Worm (Caenorhabditis elegans) whole organism, L4 larva: ENCODE data around the gene C07A12.18.

Source experiments
- F37D6.2 ChIP-seq: sonication (generic microtip); optimal IDR thresholded peaks from 2 replicates; lab custom pipeline; 2016; ENCODE audit warnings: mild to moderate bottlenecking, missing genetic modification characterization, missing compliant biosample characterization
- ZK546.5 ChIP-seq, 2 experiments: sonication (generic microtip); optimal IDR thresholded peaks; 2 replicates each; lab custom pipeline; 2017; ENCODE audit warnings: missing biosample characterization in 2 of 2, missing genetic modification characterization in 2 of 2
- aha-1 ChIP-seq: fragments of 150-350 bp; peaks from one replicate; lab custom pipeline; 2014; ENCODE audit warnings: missing biosample characterization, missing genetic modification characterization
- daf-16 ChIP-seq, 3 experiments: sonication (generic microtip); optimal IDR thresholded peaks; 2 replicates each; lab custom pipeline; 2016 to 2017; ENCODE audit warnings: missing genetic modification characterization in 3 of 3, missing genetic modification reagents in 3 of 3, mild to moderate bottlenecking in 2 of 3, missing compliant biosample characterization in 2 of 3, missing biosample characterization in 1 of 3, moderate library complexity in 1 of 3
- dmd-6 ChIP-seq: fragments of 200-800 bp; sonication (Bioruptor generic); IDR thresholded peaks from 2 replicates; pipeline ENCODE4 v1.3.6; 2022; ENCODE audit warnings: missing genetic modification reagents, missing genetic modification characterization, missing compliant biosample characterization
- dpl-1 ChIP-seq: fragments of 150-350 bp; optimal IDR thresholded peaks from 2 replicates; lab custom pipeline; 2014; ENCODE audit warnings: missing biosample characterization, missing genetic modification reagents, missing genetic modification characterization
- dve-1 ChIP-seq: sonication (generic microtip); optimal IDR thresholded peaks from 2 replicates; lab custom pipeline; 2017; ENCODE audit warnings: antibody characterized with exemption, mild to moderate bottlenecking, missing genetic modification characterization, missing compliant biosample characterization; ENCODE audit not compliant: insufficient read depth
- hif-1 ChIP-seq, 2 experiments: sonication (generic microtip); optimal IDR thresholded peaks; 2 replicates each; lab custom pipeline; 2016 to 2017; ENCODE audit warnings: missing compliant biosample characterization in 2 of 2, missing genetic modification characterization in 2 of 2, missing genetic modification reagents in 2 of 2, missing genotype in 2 of 2, mild to moderate bottlenecking in 1 of 2
- hlh-11 ChIP-seq: fragments of 200-800 bp; sonication (Bioruptor generic); optimal IDR thresholded peaks from 2 replicates; lab custom pipeline; 2018; ENCODE audit warnings: mild to moderate bottlenecking, missing genetic modification characterization, missing compliant biosample characterization
- hlh-30 ChIP-seq: sonication (generic microtip); optimal IDR thresholded peaks from 2 replicates; lab custom pipeline; 2017; ENCODE audit warnings: antibody characterized with exemption, mild to moderate bottlenecking, missing genetic modification characterization, missing compliant biosample characterization; ENCODE audit not compliant: insufficient read depth
- lin-1 ChIP-seq: fragments of 200-800 bp; sonication (Bioruptor generic); IDR thresholded peaks from 2 replicates; pipeline ENCODE4 v1.3.6; 2022; ENCODE audit warnings: missing genetic modification reagents, missing genetic modification characterization, missing compliant biosample characterization
- lin-38 ChIP-seq: fragments of 200-800 bp; sonication (Bioruptor generic); IDR thresholded peaks from 2 replicates; pipeline ENCODE4 v1.3.6; 2022; ENCODE audit warnings: missing genetic modification reagents, missing genetic modification characterization, missing compliant biosample characterization
- mdl-1 ChIP-seq, 2 experiments: fragments of 150-350 bp in 1 of 2; sonication (generic microtip) in 1 of 2; optimal IDR thresholded peaks; 2 replicates each; lab custom pipeline; 2014 to 2017; ENCODE audit warnings: missing biosample characterization in 2 of 2, missing genetic modification characterization in 2 of 2
- mep-1 ChIP-seq: fragments of 150-350 bp; sonication (generic microtip); optimal IDR thresholded peaks from 3 replicates; lab custom pipeline; 2014; ENCODE audit warnings: missing biosample characterization, missing genetic modification characterization
- mes-2 ChIP-seq: sonication (generic microtip); optimal IDR thresholded peaks from 2 replicates; lab custom pipeline; 2016; ENCODE audit warnings: missing genotype, mild to moderate bottlenecking, missing genetic modification characterization, missing compliant biosample characterization; ENCODE audit not compliant: poor library complexity, severe bottlenecking
- mxl-3 ChIP-seq: fragments of 200-800 bp; sonication (Bioruptor generic); optimal IDR thresholded peaks from 2 replicates; lab custom pipeline; 2018; ENCODE audit warnings: mild to moderate bottlenecking, missing genetic modification characterization, missing compliant biosample characterization
- nhr-11 ChIP-seq: fragments of 150-350 bp; optimal IDR thresholded peaks from 2 replicates; lab custom pipeline; 2014; ENCODE audit warnings: missing biosample characterization, missing genetic modification characterization
- nhr-28 ChIP-seq: fragments of 150-350 bp; optimal IDR thresholded peaks from 2 replicates; lab custom pipeline; 2014; ENCODE audit warnings: missing biosample characterization, missing genetic modification characterization
- nhr-42 ChIP-seq: fragments of 200-800 bp; sonication (Bioruptor generic); IDR thresholded peaks from 2 replicates; pipeline ENCODE4 v1.3.6; 2022; ENCODE audit warnings: missing genetic modification characterization, missing compliant biosample characterization
- nhr-48 ChIP-seq: sonication (generic microtip); optimal IDR thresholded peaks from 2 replicates; lab custom pipeline; 2016; ENCODE audit warnings: mild to moderate bottlenecking, missing genetic modification characterization, missing compliant biosample characterization
- nhr-77 ChIP-seq: fragments of 150-350 bp; optimal IDR thresholded peaks from 2 replicates; lab custom pipeline; 2014; ENCODE audit warnings: missing biosample characterization, missing genetic modification characterization
- php-3 ChIP-seq: fragments of 200-800 bp; sonication (Bioruptor generic); IDR thresholded peaks from 2 replicates; pipeline ENCODE4 v1.3.6; 2022; ENCODE audit warnings: missing genetic modification reagents, missing genetic modification characterization, missing compliant biosample characterization
- pqm-1 ChIP-seq: sonication (generic microtip); optimal IDR thresholded peaks from 2 replicates; lab custom pipeline; 2017; ENCODE audit warnings: missing biosample characterization, missing genetic modification characterization
- sdz-12 ChIP-seq: fragments of 200-800 bp; sonication (Bioruptor generic); optimal IDR thresholded peaks from 2 replicates; lab custom pipeline; 2018; ENCODE audit warnings: mild to moderate bottlenecking, missing genetic modification characterization, missing compliant biosample characterization
- spr-1 ChIP-seq: sonication (generic microtip); optimal IDR thresholded peaks from 2 replicates; lab custom pipeline; 2016; ENCODE audit warnings: mild to moderate bottlenecking, missing genetic modification characterization, missing compliant biosample characterization
- spr-3 ChIP-seq: fragments of 200-800 bp; sonication (Bioruptor generic); optimal IDR thresholded peaks from 2 replicates; lab custom pipeline; 2018; ENCODE audit warnings: mild to moderate bottlenecking, missing genetic modification characterization, missing compliant biosample characterization
- tra-1 ChIP-seq: fragments of 200-800 bp; sonication (Bioruptor generic); IDR thresholded peaks from 2 replicates; pipeline ENCODE4 v1.3.6; 2022; ENCODE audit warnings: missing genetic modification reagents, missing genetic modification characterization, missing compliant biosample characterization
- unc-39 ChIP-seq: sonication (generic microtip); optimal IDR thresholded peaks from 2 replicates; lab custom pipeline; 2017; ENCODE audit warnings: missing biosample characterization, missing genetic modification characterization
- unc-62 ChIP-seq, 3 experiments: fragments of 150-350 bp in 1 of 3; sonication (generic microtip); optimal IDR thresholded peaks in 2 of 3; peaks in 1 of 3; 1 replicate in 1 of 3; 2 replicates in 2 of 3; lab custom pipeline; 2014 to 2017; ENCODE audit warnings: missing biosample characterization in 3 of 3, missing genetic modification characterization in 3 of 3, missing genetic modification reagents in 3 of 3, missing genotype in 1 of 3
- zfp-3 ChIP-seq: fragments of 200-800 bp; sonication (Bioruptor generic); conservative IDR thresholded peaks from 2 replicates; pipeline ENCODE4 v1.3.6; 2022; ENCODE audit warnings: missing genetic modification reagents, missing genetic modification characterization, missing compliant biosample characterization

Gene C07A12.18

DNA sequence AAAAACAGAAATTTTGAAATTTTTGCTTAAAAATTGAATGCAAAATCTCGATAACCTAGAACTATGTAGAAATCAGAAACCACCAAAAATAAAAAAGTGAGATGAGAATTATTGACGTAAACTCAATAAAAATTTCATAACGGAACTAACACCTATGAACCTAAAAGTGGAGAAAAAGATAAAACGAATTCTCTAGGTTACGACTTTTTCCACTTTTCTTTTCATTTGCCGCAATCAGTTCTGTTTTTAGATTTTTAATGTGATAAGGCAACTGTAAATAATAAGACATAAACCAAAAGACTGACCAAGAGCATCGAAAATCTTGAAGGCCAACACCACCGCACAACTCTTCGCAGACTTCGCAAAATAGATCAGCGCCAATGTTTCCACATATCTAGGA, 47.7 kb downstream of the C07A12.18 start:
- TF ChIP-seq nhr-28 (peak; percentile 28), daf-16 (GFP tag; optimal IDR thresholded peaks at IDR 0.05; lab: Kevin White, UChicago) (no peak), daf-16 (tag; optimal IDR thresholded peaks at IDR 0.05; lab: Kevin White, UChicago) (peak; percentile 58), php-3 (GFP tag; lab: Robert Waterston, UW) (peak; percentile 79), dve-1 (peak; percentile 0), pqm-1 (tag; lab: Kevin White, UChicago) (peak; percentile 72), nhr-11 (tag; lab: Kevin White, UChicago) (no peak)
- TF ChIP-seq, all 104 proteins: peak for 5

DNA sequence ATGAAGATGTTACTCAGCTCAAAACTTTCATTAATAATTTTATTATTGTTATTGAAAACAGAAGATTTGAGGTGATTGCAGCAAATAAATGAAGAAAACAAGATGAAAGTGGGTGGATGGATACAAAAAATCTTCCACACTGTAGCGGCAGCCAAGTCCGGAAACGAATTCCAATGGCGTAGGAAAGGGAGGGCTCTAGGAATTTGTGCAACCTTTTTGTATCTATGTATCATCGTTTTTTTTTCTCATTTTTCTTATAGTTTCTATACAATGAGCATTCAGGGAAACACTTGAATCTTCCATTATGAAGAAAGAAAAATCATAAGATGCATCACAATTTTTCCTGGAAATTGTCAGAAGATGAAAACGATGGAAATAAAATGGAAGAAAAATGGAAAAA, 49.2 kb downstream of the C07A12.18 start:
- TF ChIP-seq aha-1 (peak; percentile 92), lin-38 (no peak)

DNA sequence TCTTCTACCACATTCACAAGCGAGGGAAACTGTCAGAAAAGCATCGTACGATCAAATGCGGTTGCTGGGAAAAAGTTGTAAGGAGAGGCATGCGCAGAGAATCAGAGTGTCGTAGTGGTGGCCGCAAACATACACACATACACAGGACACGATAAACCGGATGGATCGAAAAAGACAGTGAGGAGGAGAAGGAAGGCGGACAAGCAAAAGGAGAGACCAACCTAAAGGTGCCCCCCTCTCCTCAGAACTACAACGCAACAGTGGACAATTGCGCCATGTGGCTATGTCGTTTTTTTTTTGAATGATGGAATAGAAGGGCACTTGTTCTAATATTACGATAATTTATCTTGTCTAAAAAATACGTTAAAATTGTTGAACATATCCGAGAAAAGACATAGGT, 51.2 kb downstream of the C07A12.18 start:
- TF ChIP-seq nhr-48 (tag; lab: Kevin White, UChicago), result no peak
- no peak for TF ChIP-seq tra-1 (GFP tag; lab: Robert Waterston, UW)
- no peak for TF ChIP-seq lin-38
- TF ChIP-seq aha-1, result peak; percentile 63
- TF ChIP-seq unc-62 (GFP tag; optimal IDR thresholded peaks at IDR 0.05 in 1 of 2; lab: Kevin White, UChicago), result peak in 1 of 2 experiments; percentile 67
- TF ChIP-seq unc-62 (tag; optimal IDR thresholded peaks at IDR 0.05; lab: Kevin White, UChicago), result no peak
- no peak for TF ChIP-seq unc-39 (tag; lab: Kevin White, UChicago)
- no peak for TF ChIP-seq dpl-1 (GFP tag; lab: Kevin White, UChicago)
- no peak for TF ChIP-seq spr-3 (GFP tag; lab: Kevin White, UChicago)
- no peak for TF ChIP-seq zfp-3
- no peak for TF ChIP-seq F37D6.2 (tag; lab: Kevin White, UChicago)
- TF ChIP-seq mxl-3 (GFP tag; lab: Kevin White, UChicago), result peak; percentile 7

DNA sequence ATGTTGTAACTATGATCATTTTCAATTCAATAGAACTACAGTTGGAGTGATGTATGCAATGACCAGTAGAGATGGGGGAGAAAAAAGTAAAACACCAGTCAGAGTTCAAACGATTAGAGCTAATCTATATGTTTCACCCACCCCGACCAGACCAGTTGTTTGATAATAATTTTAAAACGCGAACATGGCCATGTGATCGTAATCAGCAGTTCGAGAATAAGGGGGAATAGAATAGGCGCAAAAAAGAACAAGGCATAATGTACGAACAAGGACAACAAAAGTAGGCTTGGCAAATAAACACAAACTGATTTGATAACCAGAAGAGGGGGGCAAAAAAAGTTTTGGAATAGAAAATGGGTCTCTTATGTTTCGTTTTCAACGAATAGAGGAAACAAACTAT, 51.6 kb downstream of the C07A12.18 start:
- TF ChIP-seq spr-1 (tag; lab: Kevin White, UChicago), result no peak
- no peak for TF ChIP-seq ZK546.5 (tag; optimal IDR thresholded peaks at IDR 0.05; lab: Kevin White, UChicago)
- TF ChIP-seq daf-16 (GFP tag; optimal IDR thresholded peaks at IDR 0.05; lab: Kevin White, UChicago), result no peak
- peak; percentile 92 for TF ChIP-seq daf-16 (tag; optimal IDR thresholded peaks at IDR 0.05; lab: Kevin White, UChicago)
- TF ChIP-seq dmd-6 (GFP tag; lab: Robert Waterston, UW), result peak; percentile 45
- peak; percentile 82 for TF ChIP-seq pqm-1 (tag; lab: Kevin White, UChicago)
- 0 out of 2 replicates have a peak, but pooled peaks have one; percentile 37 for TF ChIP-seq php-3 (GFP tag; lab: Robert Waterston, UW)
- peak; percentile 70 for TF ChIP-seq nhr-77 (tag; lab: Kevin White, UChicago)
- peak in 1 of 2 experiments; percentile 59 for TF ChIP-seq mdl-1 (tag; optimal IDR thresholded peaks at IDR 0.05; lab: Kevin White, UChicago)
- peak; percentile 23 for TF ChIP-seq mes-2
- TF ChIP-seq tra-1 (GFP tag; lab: Robert Waterston, UW), result 0 out of 2 replicates have a peak, but pooled peaks have one; percentile 21
- TF ChIP-seq hlh-11 (tag; lab: Kevin White, UChicago), result peak; percentile 68
- TF ChIP-seq nhr-28, result peak; percentile 81
- TF ChIP-seq sdz-12 (GFP tag; lab: Kevin White, UChicago), result no peak
- no peak for TF ChIP-seq hif-1 (tag; optimal IDR thresholded peaks at IDR 0.05; lab: Kevin White, UChicago)
- peak; percentile 45 for TF ChIP-seq mep-1
- peak; percentile 69 for TF ChIP-seq hlh-30 (tag; lab: Kevin White, UChicago)
- TF ChIP-seq lin-1, result 0 out of 2 replicates have a peak, but pooled peaks have one; percentile 21
- peak; percentile 48 for TF ChIP-seq dve-1
- TF ChIP-seq nhr-42 (GFP tag; lab: Robert Waterston, UW), result no peak
